Fruit fly (Drosophila melanogaster) whole organism, prepupa: Measurements from ENCODE around the gene CG12609.

ENCODE experiments used
- Blimp-1 ChIP-seq: fragments of 200-800 bp; sonication (Bioruptor generic); optimal IDR thresholded peaks from 3 replicates; lab custom pipeline; 2017; ENCODE audit warnings: missing biosample characterization, missing genetic modification characterization, mild to moderate bottlenecking, moderate library complexity, missing genetic modification reagents
- CG10631 ChIP-seq: fragments of 200-800 bp; sonication (Bioruptor generic); optimal IDR thresholded peaks from 2 replicates; lab custom pipeline; 2016; ENCODE audit warnings: missing biosample characterization, missing genetic modification characterization
- CG11294 ChIP-seq: fragments of 200-800 bp; sonication (Bioruptor generic); IDR thresholded peaks from 2 replicates; pipeline ENCODE4 v1.3.6; 2022; ENCODE audit warnings: missing biosample characterization, missing genetic modification characterization
- CG11902 ChIP-seq: fragments of 200-800 bp; sonication (Bioruptor generic); optimal IDR thresholded peaks from 3 replicates; lab custom pipeline; 2016; ENCODE audit warnings: missing biosample characterization, missing genetic modification characterization
- CG1621 ChIP-seq: fragments of 200-800 bp; sonication (Bioruptor generic); optimal IDR thresholded peaks from 3 replicates; lab custom pipeline; 2018; ENCODE audit warnings: missing biosample characterization, mild to moderate bottlenecking, missing genetic modification characterization
- CG16779 ChIP-seq: fragments of 200-800 bp; sonication (Bioruptor generic); optimal IDR thresholded peaks from 3 replicates; lab custom pipeline; 2017; ENCODE audit warnings: missing biosample characterization, mild to moderate bottlenecking, missing genetic modification characterization
- CG3032 ChIP-seq: fragments of 200-800 bp; optimal IDR thresholded peaks from 2 replicates; lab custom pipeline; 2019; ENCODE audit warnings: missing biosample characterization, mild to moderate bottlenecking, missing genetic modification characterization, moderate library complexity
- CG31627 ChIP-seq: fragments of 200-800 bp; sonication (Bioruptor generic); optimal IDR thresholded peaks from 3 replicates; lab custom pipeline; 2016; ENCODE audit warnings: missing biosample characterization, missing genetic modification characterization
- CG32006 ChIP-seq: fragments of 200-800 bp; sonication (Bioruptor generic); optimal IDR thresholded peaks from 3 replicates; lab custom pipeline; 2017; ENCODE audit warnings: missing biosample characterization, mild to moderate bottlenecking, missing genetic modification characterization
- CG34406 ChIP-seq: fragments of 200-800 bp; sonication (Bioruptor generic); optimal IDR thresholded peaks from 3 replicates; lab custom pipeline; 2016; ENCODE audit warnings: missing biosample characterization, missing genetic modification characterization
- CG3919 ChIP-seq: fragments of 200-800 bp; sonication (Bioruptor generic); optimal IDR thresholded peaks from 3 replicates; lab custom pipeline; 2016; ENCODE audit warnings: missing biosample characterization, missing genetic modification characterization
- CG6163 ChIP-seq: fragments of 200-800 bp; sonication (Bioruptor generic); IDR thresholded peaks from 3 replicates; pipeline ENCODE4 v1.3.6; 2022; ENCODE audit warnings: missing biosample characterization, missing genetic modification characterization
- CG6792 ChIP-seq: fragments of 200-800 bp; sonication (Bioruptor generic); optimal IDR thresholded peaks from 3 replicates; lab custom pipeline; 2016; ENCODE audit warnings: missing biosample characterization, missing genetic modification characterization
- CG6808 ChIP-seq: fragments of 200-800 bp; sonication (Bioruptor generic); optimal IDR thresholded peaks from 3 replicates; lab custom pipeline; 2017; ENCODE audit warnings: missing biosample characterization, missing genetic modification characterization, mild to moderate bottlenecking, moderate library complexity, missing genetic modification reagents
- CG6854 ChIP-seq: fragments of 200-800 bp; sonication (Bioruptor generic); optimal IDR thresholded peaks from 2 replicates; lab custom pipeline; 2017; ENCODE audit warnings: missing biosample characterization, mild to moderate bottlenecking, missing genetic modification characterization
- CG7368 ChIP-seq: fragments of 200-800 bp; sonication (Bioruptor generic); optimal IDR thresholded peaks from 3 replicates; lab custom pipeline; 2016; ENCODE audit warnings: missing biosample characterization, missing genetic modification characterization
- CG8119 ChIP-seq: fragments of 200-800 bp; sonication (Bioruptor generic); IDR thresholded peaks from 3 replicates; pipeline ENCODE4 v1.3.6; 2022; ENCODE audit warnings: missing biosample characterization, missing genetic modification characterization
- CG8632 ChIP-seq: fragments of 200-800 bp; sonication (Bioruptor generic); optimal IDR thresholded peaks from 3 replicates; lab custom pipeline; 2016; ENCODE audit warnings: missing biosample characterization, missing genetic modification characterization
- CG9139 ChIP-seq: fragments of 200-800 bp; sonication (Bioruptor generic); optimal IDR thresholded peaks from 3 replicates; lab custom pipeline; 2017; ENCODE audit warnings: missing biosample characterization, mild to moderate bottlenecking, missing genetic modification characterization
- Eip75B ChIP-seq: fragments of 200-800 bp; sonication (Bioruptor generic); optimal IDR thresholded peaks from 3 replicates; lab custom pipeline; 2016; ENCODE audit warnings: missing biosample characterization, missing genetic modification characterization
- Eip78C ChIP-seq: fragments of 200-800 bp; sonication (Bioruptor generic); peaks from one replicate; lab custom pipeline; 2016; ENCODE audit warnings: missing biosample characterization, missing genetic modification characterization
- Eip93F ChIP-seq: fragments of 200-800 bp; sonication (Bioruptor generic); optimal IDR thresholded peaks from 2 replicates; lab custom pipeline; 2016; ENCODE audit warnings: missing biosample characterization, mild to moderate bottlenecking, missing genetic modification characterization
- Ets21C ChIP-seq: fragments of 200-800 bp; sonication (Bioruptor generic); optimal IDR thresholded peaks from 3 replicates; lab custom pipeline; 2016; ENCODE audit warnings: missing biosample characterization, missing genetic modification characterization
- Ets96B ChIP-seq: fragments of 200-800 bp; optimal IDR thresholded peaks from 2 replicates; lab custom pipeline; 2019; ENCODE audit warnings: missing biosample characterization, mild to moderate bottlenecking, missing genetic modification characterization, moderate library complexity
- Hr38 ChIP-seq: sonication (Bioruptor generic); optimal IDR thresholded peaks from 2 replicates; lab custom pipeline; 2016; ENCODE audit warnings: missing biosample characterization, missing genetic modification characterization
- Hr39 ChIP-seq: fragments of 200-800 bp; sonication (Bioruptor generic); optimal IDR thresholded peaks from 2 replicates; lab custom pipeline; 2016; ENCODE audit warnings: missing biosample characterization, missing genetic modification characterization
- Hr4 ChIP-seq: fragments of 200-800 bp; sonication (Bioruptor generic); optimal IDR thresholded peaks from 3 replicates; lab custom pipeline; 2016; ENCODE audit warnings: missing biosample characterization, missing genetic modification characterization
- Lpt ChIP-seq: fragments of 200-800 bp; sonication (Bioruptor generic); optimal IDR thresholded peaks from 3 replicates; lab custom pipeline; 2016; ENCODE audit warnings: missing biosample characterization, missing genetic modification characterization
- Met ChIP-seq: fragments of 200-800 bp; sonication (Bioruptor generic); optimal IDR thresholded peaks from 3 replicates; lab custom pipeline; 2016; ENCODE audit warnings: missing biosample characterization, missing genetic modification characterization
- OdsH ChIP-seq: fragments of 200-800 bp; sonication (Bioruptor generic); optimal IDR thresholded peaks from 3 replicates; lab custom pipeline; 2016; ENCODE audit warnings: missing biosample characterization, missing genetic modification characterization
- Smox ChIP-seq: fragments of 200-800 bp; sonication (Bioruptor generic); optimal IDR thresholded peaks from 3 replicates; lab custom pipeline; 2016; ENCODE audit warnings: missing biosample characterization, missing genetic modification characterization
- Sox102F ChIP-seq: fragments of 200-800 bp; sonication (Bioruptor generic); optimal IDR thresholded peaks from 2 replicates; lab custom pipeline; 2016; ENCODE audit warnings: missing biosample characterization, mild to moderate bottlenecking, missing genetic modification characterization
- Sox14 ChIP-seq: fragments of 200-800 bp; sonication (Bioruptor generic); optimal IDR thresholded peaks from 3 replicates; lab custom pipeline; 2016; ENCODE audit warnings: missing biosample characterization, missing genetic modification characterization
- achi ChIP-seq: fragments of 200-800 bp; sonication (Bioruptor generic); optimal IDR thresholded peaks from 3 replicates; lab custom pipeline; 2016; ENCODE audit warnings: missing biosample characterization, missing genetic modification characterization
- dsx ChIP-seq: fragments of 200-800 bp; optimal IDR thresholded peaks from 3 replicates; lab custom pipeline; 2019; ENCODE audit warnings: missing biosample characterization, mild to moderate bottlenecking, missing genetic modification characterization, moderate library complexity; ENCODE audit not compliant: poor library complexity, severe bottlenecking
- eg ChIP-seq: fragments of 200-800 bp; sonication (Bioruptor generic); IDR thresholded peaks from 3 replicates; pipeline ENCODE4 v1.3.6; 2022; ENCODE audit warnings: missing biosample characterization, missing genetic modification characterization
- fd85E ChIP-seq: fragments of 200-800 bp; sonication (Bioruptor generic); optimal IDR thresholded peaks from 3 replicates; lab custom pipeline; 2016; ENCODE audit warnings: missing biosample characterization, missing genetic modification characterization
- fkh ChIP-seq: fragments of 200-800 bp; sonication (Bioruptor generic); optimal IDR thresholded peaks from 3 replicates; lab custom pipeline; 2017; ENCODE audit warnings: missing biosample characterization, mild to moderate bottlenecking, missing genetic modification characterization, moderate library complexity
- lz ChIP-seq: fragments of 200-800 bp; sonication (Bioruptor generic); optimal IDR thresholded peaks from 3 replicates; lab custom pipeline; 2016; ENCODE audit warnings: missing biosample characterization, missing genetic modification characterization
- net ChIP-seq: fragments of 200-800 bp; sonication (Bioruptor generic); optimal IDR thresholded peaks from 3 replicates; lab custom pipeline; 2016; ENCODE audit warnings: missing biosample characterization, missing genetic modification characterization
- pdm3 ChIP-seq: fragments of 200-800 bp; sonication (Bioruptor generic); optimal IDR thresholded peaks from 3 replicates; lab custom pipeline; 2016; ENCODE audit warnings: missing biosample characterization, missing genetic modification characterization
- salr ChIP-seq, 2 experiments: fragments of 200-800 bp; sonication (Bioruptor generic); optimal IDR thresholded peaks; 3 replicates each; lab custom pipeline; 2016 to 2018; ENCODE audit warnings: missing biosample characterization in 2 of 2, missing genetic modification characterization in 2 of 2, mild to moderate bottlenecking in 1 of 2
- spab ChIP-seq: fragments of 200-800 bp; sonication (Bioruptor generic); optimal IDR thresholded peaks from 2 replicates; lab custom pipeline; 2017; ENCODE audit warnings: missing biosample characterization, mild to moderate bottlenecking, missing genetic modification characterization, missing genetic modification reagents
- ss ChIP-seq, 2 experiments: fragments of 200-800 bp; sonication (Bioruptor generic); optimal IDR thresholded peaks; 2 replicates in 1 of 2; 3 replicates in 1 of 2; lab custom pipeline; 2017 to 2018; ENCODE audit warnings: mild to moderate bottlenecking in 2 of 2, missing biosample characterization in 2 of 2, missing genetic modification characterization in 2 of 2, moderate library complexity in 1 of 2
- svp ChIP-seq: fragments of 200-800 bp; sonication (Bioruptor generic); peaks from one replicate; lab custom pipeline; 2016; ENCODE audit warnings: missing biosample characterization, missing genetic modification characterization
- topi ChIP-seq: fragments of 200-800 bp; sonication (Bioruptor generic); optimal IDR thresholded peaks from 3 replicates; lab custom pipeline; 2016; ENCODE audit warnings: missing biosample characterization, missing genetic modification characterization
- vri ChIP-seq: fragments of 200-800 bp; sonication (Bioruptor generic); optimal IDR thresholded peaks from 3 replicates; lab custom pipeline; 2016; ENCODE audit warnings: missing biosample characterization, mild to moderate bottlenecking, missing genetic modification characterization

CG12609 gene

dm6 chrX:18788143-18788745 lies 40.1 kb upstream of the CG12609 start, which contains the start of the genes CG6961 and S6KL:
TSS of gene CG6961 (minus strand) at chrX:18788210.
TSS of gene S6KL (plus strand) at chrX:18788464.
- no peak for TF ChIP-seq CG6808 (GFP tag; lab: Kevin White, UChicago)
- TF ChIP-seq fkh (GFP tag; lab: Kevin White, UChicago) = peak; percentile 58
- no peak for TF ChIP-seq topi (GFP tag; lab: Kevin White, UChicago)
- no peak for TF ChIP-seq Smox (GFP tag; lab: Kevin White, UChicago)
- no peak for TF ChIP-seq CG16779
- peak; percentile 86 for TF ChIP-seq svp (GFP tag; lab: Kevin White, UChicago)
- TF ChIP-seq CG8119 = 0 out of 3 replicates have a peak, but pooled peaks have one; percentile 20
- TF ChIP-seq vri (GFP tag; lab: Kevin White, UChicago) = peak; percentile 63
- no peak for TF ChIP-seq lz
- peak; percentile 21 for TF ChIP-seq CG6854
- TF ChIP-seq eg = no peak
- TF ChIP-seq Blimp-1 = no peak
- TF ChIP-seq Eip78C = peak; percentile 34
- no peak for TF ChIP-seq CG11902
- no peak for TF ChIP-seq Lpt (GFP tag; lab: Kevin White, UChicago)
- no peak for TF ChIP-seq Eip75B (GFP tag; lab: Kevin White, UChicago)
- no peak for TF ChIP-seq Ets21C
- TF ChIP-seq Sox102F (GFP tag; lab: Kevin White, UChicago) = no peak
- no peak for TF ChIP-seq CG8632 (GFP tag; lab: Kevin White, UChicago)
- peak; percentile 33 for TF ChIP-seq Sox14

dm6 chrX:18783417-18784123 lies 35.5 kb upstream of the CG12609 start, which contains the start of gene CG18259:
TSS of gene CG18259 (minus strand) at chrX:18783494.
- TF ChIP-seq topi (GFP tag; lab: Kevin White, UChicago) (no peak), CG3032 (tag; lab: Kevin White, UChicago) (no peak), Blimp-1 (no peak), CG1621 (tag; lab: Kevin White, UChicago) (no peak), fd85E (GFP tag; lab: Kevin White, UChicago) (no peak), Hr38 (GFP tag; lab: Kevin White, UChicago) (no peak), lz (no peak), vri (GFP tag; lab: Kevin White, UChicago) (no peak), dsx (no peak), Sox14 (peak; percentile 32), CG6792 (GFP tag; lab: Kevin White, UChicago) (no peak), net (GFP tag; lab: Kevin White, UChicago) (no peak), svp (GFP tag; lab: Kevin White, UChicago) (peak; percentile 67), Ets96B (tag; lab: Kevin White, UChicago) (no peak), salr (GFP tag; optimal IDR thresholded peaks at IDR 0.05; lab: Kevin White, UChicago) (no peak), OdsH (GFP tag; lab: Kevin White, UChicago) (no peak), Sox102F (GFP tag; lab: Kevin White, UChicago) (no peak), achi (no peak), CG8119 (no peak), CG34406 (GFP tag; lab: Kevin White, UChicago) (no peak), CG9139 (no peak), CG6163 (GFP tag; lab: Robert Waterston, UW) (no peak), CG31627 (GFP tag; lab: Kevin White, UChicago) (peak; percentile 9), CG10631 (GFP tag; lab: Kevin White, UChicago) (no peak), Hr4 (GFP tag; lab: Kevin White, UChicago) (no peak), Eip78C (peak; percentile 47), CG3919 (GFP tag; lab: Kevin White, UChicago) (no peak), Eip93F (GFP tag; lab: Kevin White, UChicago) (no peak), Hr39 (no peak), CG32006 (GFP tag; lab: Kevin White, UChicago) (no peak), pdm3 (GFP tag; lab: Kevin White, UChicago) (peak; percentile 2), CG6854 (no peak), Lpt (GFP tag; lab: Kevin White, UChicago) (no peak), Smox (GFP tag; lab: Kevin White, UChicago) (no peak), Eip75B (GFP tag; lab: Kevin White, UChicago) (no peak), CG8632 (GFP tag; lab: Kevin White, UChicago) (no peak), ss (GFP tag; optimal IDR thresholded peaks at IDR 0.05; lab: Kevin White, UChicago) (no peak), CG7368 (GFP tag; lab: Kevin White, UChicago) (no peak), eg (no peak), Met (GFP tag; lab: Kevin White, UChicago) (no peak), spab (GFP tag; lab: Kevin White, UChicago) (no peak), CG11294 (no peak)
